Worm (Caenorhabditis elegans): ENCODE measurements around the gene C54H2.4.

DNA sequence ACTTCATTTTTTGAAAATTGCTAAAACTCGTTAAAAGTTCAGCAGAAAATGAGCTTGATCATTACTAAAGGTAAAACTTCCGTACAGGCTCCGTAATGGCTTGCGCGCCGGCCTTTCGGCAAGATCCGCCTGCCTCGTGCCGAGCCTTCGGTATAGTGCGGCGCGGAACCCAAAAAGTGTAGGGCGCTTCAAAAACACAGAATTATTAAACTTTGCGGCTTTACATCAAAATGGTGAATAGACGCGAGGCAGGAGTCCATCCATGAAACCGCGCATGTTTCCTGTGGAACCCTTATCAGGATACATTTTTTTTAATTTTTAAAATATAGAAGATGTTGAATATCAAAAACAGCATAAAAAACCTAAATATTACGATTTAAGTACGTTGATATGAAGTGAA lies 17.4 kb downstream of the C54H2.4 start:
- no peak for TF ChIP-seq mdl-1 (tag; optimal IDR thresholded peaks at IDR 0.05)
- TF ChIP-seq ama-1 (optimal IDR thresholded peaks at IDR 0.05), result no peak
- TF ChIP-seq hlh-30 (tag; optimal IDR thresholded peaks at IDR 0.05; ENCODE audit: insufficient read depth), result no peak

Data from whole organism, L4 larva.